Fruit fly (Drosophila melanogaster) whole organism, embryonic: ENCODE results near the gene CG5515.

Experiments
- Bdp1 ChIP-seq: fragments of 200-800 bp; sonication (Bioruptor generic); optimal IDR thresholded peaks from 3 replicates; lab custom pipeline; 2016; ENCODE audit warnings: missing biosample characterization, missing genetic modification characterization
- C15 ChIP-seq: fragments of 200-800 bp; sonication (Bioruptor generic); IDR thresholded peaks from 3 replicates; pipeline ENCODE4 v1.3.6; 2022; ENCODE audit warnings: missing biosample characterization, missing genetic modification characterization
- CG10267 ChIP-seq: fragments of 200-800 bp; sonication (Bioruptor generic); optimal IDR thresholded peaks from 2 replicates; lab custom pipeline; 2018; ENCODE audit warnings: missing biosample characterization, mild to moderate bottlenecking, missing genetic modification characterization, moderate library complexity
- CG10565 ChIP-seq: fragments of 200-800 bp; sonication (Bioruptor generic); optimal IDR thresholded peaks from 3 replicates; lab custom pipeline; 2016; ENCODE audit warnings: missing biosample characterization, mild to moderate bottlenecking, missing genetic modification characterization
- CG12659 ChIP-seq: fragments of 200-800 bp; sonication (Bioruptor generic); optimal IDR thresholded peaks from 3 replicates; lab custom pipeline; 2017; ENCODE audit warnings: mild to moderate bottlenecking, missing biosample characterization, missing genetic modification reagents, missing genetic modification characterization
- CG13624 ChIP-seq: fragments of 200-800 bp; sonication (Bioruptor generic); optimal IDR thresholded peaks from 2 replicates; lab custom pipeline; 2016; ENCODE audit warnings: missing biosample characterization, missing genetic modification characterization
- CG14014 ChIP-seq: fragments of 200-800 bp; sonication (Bioruptor generic); IDR thresholded peaks from 2 replicates; pipeline ENCODE4 v1.3.6; 2022; ENCODE audit warnings: missing biosample characterization, missing genetic modification characterization
- CG14860 ChIP-seq: fragments of 200-800 bp; sonication (Bioruptor generic); IDR thresholded peaks from 3 replicates; pipeline ENCODE4 v1.3.6; 2022; ENCODE audit warnings: missing biosample characterization, missing genetic modification characterization; ENCODE audit not compliant: partially characterized antibody
- CG15269 ChIP-seq: fragments of 200-800 bp; sonication (Bioruptor generic); optimal IDR thresholded peaks from 2 replicates; lab custom pipeline; 2018; ENCODE audit warnings: missing biosample characterization, mild to moderate bottlenecking, missing genetic modification characterization, moderate library complexity
- CG1792 ChIP-seq: fragments of 200-800 bp; sonication (Bioruptor generic); optimal IDR thresholded peaks from 2 replicates; lab custom pipeline; 2016; ENCODE audit warnings: missing biosample characterization, missing genetic modification characterization
- CG2712 ChIP-seq: fragments of 200-800 bp; optimal IDR thresholded peaks from 3 replicates; lab custom pipeline; 2019; ENCODE audit warnings: missing biosample characterization, mild to moderate bottlenecking, missing genetic modification characterization, moderate library complexity
- CG32772 ChIP-seq: fragments of 200-800 bp; sonication (Bioruptor generic); IDR thresholded peaks from 2 replicates; pipeline ENCODE4 v1.3.6; 2022; ENCODE audit warnings: missing biosample characterization, missing genetic modification characterization
- CG3726 ChIP-seq: fragments of 200-800 bp; sonication (Bioruptor generic); IDR thresholded peaks from 3 replicates; pipeline ENCODE4, ENCODE4 v1.3.6; 2022; ENCODE audit warnings: missing biosample characterization, missing genetic modification characterization
- CG4328 ChIP-seq: fragments of 200-800 bp; sonication (Bioruptor generic); optimal IDR thresholded peaks from 3 replicates; lab custom pipeline; 2017; ENCODE audit warnings: missing biosample characterization, missing genetic modification reagents, missing genetic modification characterization
- CG43689 ChIP-seq: fragments of 200-800 bp; sonication (Bioruptor generic); IDR thresholded peaks from 2 replicates; pipeline ENCODE4 v1.3.6; 2022; ENCODE audit warnings: missing biosample characterization, missing genetic modification characterization
- CG6254 ChIP-seq: fragments of 200-800 bp; sonication (Bioruptor generic); optimal IDR thresholded peaks from 3 replicates; lab custom pipeline; 2017; ENCODE audit warnings: mild to moderate bottlenecking, missing biosample characterization, missing genetic modification reagents, missing genetic modification characterization
- CG6854 ChIP-seq: fragments of 200-800 bp; sonication (Bioruptor generic); optimal IDR thresholded peaks from 3 replicates; lab custom pipeline; 2017; ENCODE audit warnings: missing biosample characterization, mild to moderate bottlenecking, missing genetic modification characterization
- CG7372 ChIP-seq: fragments of 200-800 bp; sonication (Bioruptor generic); IDR thresholded peaks from 2 replicates; pipeline ENCODE4 v1.3.6; 2022; ENCODE audit warnings: missing biosample characterization, missing genetic modification characterization
- CG7839 ChIP-seq: fragments of 200-800 bp; sonication (Bioruptor generic); optimal IDR thresholded peaks from 3 replicates; lab custom pipeline; 2018; ENCODE audit warnings: missing biosample characterization, mild to moderate bottlenecking, missing genetic modification characterization, moderate library complexity
- CG9932 ChIP-seq: fragments of 200-800 bp; sonication (Bioruptor generic); IDR thresholded peaks from 2 replicates; pipeline ENCODE4 v1.3.6; 2022; ENCODE audit warnings: missing biosample characterization, missing genetic modification characterization
- CTCF ChIP-seq: fragments of 200-800 bp; sonication (Bioruptor generic); optimal IDR thresholded peaks from 2 replicates; lab custom pipeline; 2017; ENCODE audit warnings: missing biosample characterization, mild to moderate bottlenecking, missing genetic modification characterization, moderate library complexity
- HmgD ChIP-seq: fragments of 200-800 bp; sonication (Bioruptor generic); optimal IDR thresholded peaks from 3 replicates; lab custom pipeline; 2016; ENCODE audit warnings: missing biosample characterization, missing genetic modification characterization
- Hr78 ChIP-seq, 2 experiments: fragments of 200-800 bp in 1 of 2; fragments of >200 bp in 1 of 2; sonication (Bioruptor generic) in 1 of 2; optimal IDR thresholded peaks; 2 replicates each; lab custom pipeline; 2017 to 2019; ENCODE audit warnings: missing biosample characterization in 2 of 2, missing genetic modification characterization in 2 of 2, mild to moderate bottlenecking in 1 of 2, moderate library complexity in 1 of 2
- MTF-1 ChIP-seq: fragments of 200-800 bp; sonication (Bioruptor generic); optimal IDR thresholded peaks from 2 replicates; lab custom pipeline; 2018; ENCODE audit warnings: missing biosample characterization, mild to moderate bottlenecking, missing genetic modification characterization, borderline replicate concordance
- NC2α ChIP-seq: fragments of 200-800 bp; sonication (Bioruptor generic); optimal IDR thresholded peaks from 2 replicates; lab custom pipeline; 2016; ENCODE audit warnings: missing biosample characterization, missing genetic modification characterization
- Nf-YB ChIP-seq: fragments of 200-800 bp; sonication (Bioruptor generic); optimal IDR thresholded peaks from 3 replicates; lab custom pipeline; 2019; ENCODE audit warnings: missing biosample characterization, mild to moderate bottlenecking, missing genetic modification characterization, moderate library complexity
- Nf-YC ChIP-seq: fragments of 200-800 bp; optimal IDR thresholded peaks from 3 replicates; lab custom pipeline; 2019; ENCODE audit warnings: missing biosample characterization, mild to moderate bottlenecking, missing genetic modification characterization, moderate library complexity
- Sox102F ChIP-seq: fragments of 200-800 bp; sonication (Bioruptor generic); optimal IDR thresholded peaks from 2 replicates; lab custom pipeline; 2018; ENCODE audit warnings: missing biosample characterization, mild to moderate bottlenecking, missing genetic modification characterization, moderate library complexity
- Taf1 ChIP-seq: fragments of 200-800 bp; sonication (Bioruptor generic); IDR thresholded peaks from 2 replicates; pipeline ENCODE4 v1.3.6; 2022; ENCODE audit warnings: missing biosample characterization, missing genetic modification characterization
- Xbp1 ChIP-seq: fragments of 200-800 bp; sonication (Bioruptor generic); optimal IDR thresholded peaks from 3 replicates; lab custom pipeline; 2016; ENCODE audit warnings: missing biosample characterization, mild to moderate bottlenecking, missing genetic modification characterization
- bbx ChIP-seq: fragments of 200-800 bp; sonication (Bioruptor generic); IDR thresholded peaks from 2 replicates; pipeline ENCODE4 v1.3.6; 2022; ENCODE audit warnings: missing biosample characterization, missing genetic modification characterization; ENCODE audit not compliant: partially characterized antibody
- cad ChIP-seq: fragments of >200 bp; optimal IDR thresholded peaks from 2 replicates; lab custom pipeline; 2017; ENCODE audit warnings: missing biosample characterization, missing genetic modification characterization
- chn ChIP-seq: fragments of 200-800 bp; sonication (Bioruptor generic); optimal IDR thresholded peaks from 2 replicates; lab custom pipeline; 2016; ENCODE audit warnings: missing biosample characterization, missing genetic modification characterization
- cwo ChIP-seq: fragments of 200-800 bp; sonication (Bioruptor generic); optimal IDR thresholded peaks from 3 replicates; lab custom pipeline; 2017; ENCODE audit warnings: missing biosample characterization, missing genetic modification characterization, mild to moderate bottlenecking, moderate library complexity, missing genetic modification reagents
- dpn ChIP-seq, 2 experiments: fragments of 200-800 bp; sonication (Bioruptor generic); optimal IDR thresholded peaks; 3 replicates each; lab custom pipeline; 2016; ENCODE audit warnings: missing biosample characterization in 2 of 2, missing genetic modification characterization in 2 of 2
- en ChIP-seq: fragments of 200-800 bp; sonication (Bioruptor generic); optimal IDR thresholded peaks from 2 replicates; lab custom pipeline; 2016; ENCODE audit warnings: missing biosample characterization, missing genetic modification characterization
- gsb-n ChIP-seq: fragments of 200-800 bp; sonication (Bioruptor generic); optimal IDR thresholded peaks from 3 replicates; lab custom pipeline; 2018; ENCODE audit warnings: missing biosample characterization, mild to moderate bottlenecking, missing genetic modification characterization
- jing ChIP-seq: fragments of 200-800 bp; sonication (Bioruptor generic); optimal IDR thresholded peaks from 2 replicates; lab custom pipeline; 2018; ENCODE audit warnings: missing biosample characterization, mild to moderate bottlenecking, missing genetic modification characterization
- maf-S ChIP-seq: fragments of 200-800 bp; sonication (Bioruptor generic); optimal IDR thresholded peaks from 2 replicates; lab custom pipeline; 2016; ENCODE audit warnings: missing biosample characterization, missing genetic modification characterization
- nerfin-2 ChIP-seq: fragments of 200-800 bp; sonication (Bioruptor generic); IDR thresholded peaks from 2 replicates; pipeline ENCODE4 v1.3.6; 2022; ENCODE audit warnings: missing biosample characterization, missing genetic modification characterization; ENCODE audit not compliant: partially characterized antibody
- ro ChIP-seq: fragments of 200-800 bp; sonication (Bioruptor generic); IDR thresholded peaks from 2 replicates; pipeline ENCODE4 v1.3.6; 2022; ENCODE audit warnings: missing biosample characterization, missing genetic modification characterization
- sisA ChIP-seq: fragments of 200-800 bp; sonication (Bioruptor generic); IDR thresholded peaks from 2 replicates; pipeline ENCODE4 v1.3.6; 2022; ENCODE audit warnings: missing biosample characterization, missing genetic modification characterization
- slbo ChIP-seq: fragments of 200-800 bp; sonication (Bioruptor generic); IDR thresholded peaks from 2 replicates; pipeline ENCODE4 v1.3.6; 2022; ENCODE audit warnings: missing biosample characterization, missing genetic modification characterization
- slp2 ChIP-seq: fragments of 200-800 bp; sonication (Bioruptor generic); optimal IDR thresholded peaks from 2 replicates; lab custom pipeline; 2016; ENCODE audit warnings: missing biosample characterization, missing genetic modification characterization
- sqz ChIP-seq: fragments of 200-800 bp; sonication (Bioruptor generic); optimal IDR thresholded peaks from 3 replicates; lab custom pipeline; 2018; ENCODE audit warnings: missing biosample characterization, mild to moderate bottlenecking, missing genetic modification characterization
- tgo ChIP-seq: fragments of 200-800 bp; sonication (Bioruptor generic); IDR thresholded peaks from 3 replicates; pipeline ENCODE4 v1.3.6; 2022; ENCODE audit warnings: missing biosample characterization, missing genetic modification characterization
- tna ChIP-seq: fragments of 200-800 bp; sonication (Bioruptor generic); IDR thresholded peaks from 2 replicates; pipeline ENCODE4 v1.3.6; 2022; ENCODE audit warnings: missing biosample characterization, missing genetic modification characterization; ENCODE audit not compliant: partially characterized antibody
- trh ChIP-seq: fragments of 200-800 bp; sonication (Bioruptor generic); optimal IDR thresholded peaks from 2 replicates; lab custom pipeline; 2016; ENCODE audit warnings: missing biosample characterization, missing genetic modification characterization
- unc-4 ChIP-seq: fragments of 200-800 bp; sonication (Bioruptor generic); IDR thresholded peaks from 2 replicates; pipeline ENCODE4 v1.3.6; 2022; ENCODE audit warnings: missing biosample characterization, missing genetic modification characterization; ENCODE audit not compliant: partially characterized antibody
- vnd ChIP-seq: fragments of 200-800 bp; sonication (Bioruptor generic); IDR thresholded peaks from 3 replicates; pipeline ENCODE4 v1.3.6; 2022; ENCODE audit warnings: missing biosample characterization, missing genetic modification characterization; ENCODE audit not compliant: partially characterized antibody

The CG5515 gene

DNA sequence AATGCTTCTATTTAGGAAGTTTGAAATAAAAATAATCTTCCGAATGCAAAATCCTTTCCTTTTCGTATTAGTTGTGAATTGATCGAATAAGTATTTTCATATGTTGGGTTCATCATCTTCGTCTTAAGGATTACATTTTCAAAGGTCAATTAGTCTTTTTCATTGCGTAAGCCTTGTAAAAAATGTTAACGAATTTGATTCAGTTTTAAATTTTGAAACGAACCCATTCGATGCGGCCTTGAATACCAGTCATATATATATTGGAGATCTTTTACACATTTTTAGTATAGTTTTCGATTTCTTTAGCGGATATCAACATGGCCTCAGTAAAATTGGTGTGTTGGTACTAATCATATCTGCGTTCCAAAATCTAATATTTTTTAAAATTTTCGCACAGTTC, 40.0 kb upstream of the CG5515 start, which contains the start of gene Acp95EF (continued):
- no peak for TF ChIP-seq slbo (GFP tag; lab: Robert Waterston, UW)

dm6 chr3R:24226744-24227143, 38.0 kb upstream of the CG5515 start, which contains the start of the genes Spps and CG13609:
Gene Spps, minus strand, starts transcription at chr3R:24226934.
Gene CG13609, plus strand, starts transcription at chr3R:24227023.
- no peak for TF ChIP-seq maf-S (GFP tag; lab: Kevin White, UChicago)
- peak; percentile 93 for TF ChIP-seq tna (GFP tag; lab: Robert Waterston, UW)
- no peak for TF ChIP-seq sisA (GFP tag; lab: Robert Waterston, UW)
- TF ChIP-seq CG32772 (GFP tag; lab: Robert Waterston, UW): no peak
- peak; percentile 92 for TF ChIP-seq CG14860 (GFP tag; lab: Robert Waterston, UW)
- no peak for TF ChIP-seq MTF-1 (GFP tag; lab: Kevin White, UChicago)
- TF ChIP-seq sqz (GFP tag; lab: Kevin White, UChicago): no peak
- no peak for TF ChIP-seq NC2α
- no peak for TF ChIP-seq chn (GFP tag; lab: Kevin White, UChicago)
- no peak for TF ChIP-seq CG43689
- no peak for TF ChIP-seq Xbp1
- no peak for TF ChIP-seq C15 (GFP tag; lab: Robert Waterston, UW)
- no peak for TF ChIP-seq ro
- no peak for TF ChIP-seq CG6854 (GFP tag; lab: Kevin White, UChicago)
- TF ChIP-seq CTCF: no peak
- no peak for TF ChIP-seq CG7372 (GFP tag; lab: Robert Waterston, UW)
- TF ChIP-seq cwo: no peak
- peak; percentile 40 for TF ChIP-seq CG10267
- no peak for TF ChIP-seq Sox102F (GFP tag; lab: Kevin White, UChicago)
- no peak for TF ChIP-seq slp2 (GFP tag; lab: Kevin White, UChicago)
- peak; percentile 94 for TF ChIP-seq nerfin-2
- TF ChIP-seq CG3726 (GFP tag; lab: Robert Waterston, UW): no peak
- TF ChIP-seq CG13624 (GFP tag; lab: Kevin White, UChicago): peak; percentile 65
- peak; percentile 18 for TF ChIP-seq HmgD (GFP tag; lab: Kevin White, UChicago)
- no peak for TF ChIP-seq en (GFP tag; lab: Kevin White, UChicago)
- no peak for TF ChIP-seq CG4328 (GFP tag; lab: Kevin White, UChicago)
- peak; percentile 98 for TF ChIP-seq bbx (GFP tag; lab: Robert Waterston, UW)
- TF ChIP-seq Taf1 (GFP tag; lab: Robert Waterston, UW): no peak
- peak; percentile 83 for TF ChIP-seq unc-4 (GFP tag; lab: Robert Waterston, UW)
- TF ChIP-seq Hr78 (GFP tag; optimal IDR thresholded peaks at IDR 0.05; lab: Kevin White, UChicago): no peak
- no peak for TF ChIP-seq trh (GFP tag; lab: Kevin White, UChicago)
- TF ChIP-seq gsb-n: no peak
- TF ChIP-seq CG6254: no peak
- TF ChIP-seq vnd (GFP tag; lab: Robert Waterston, UW): peak; percentile 86
- TF ChIP-seq tgo (GFP tag; lab: Robert Waterston, UW): no peak
- TF ChIP-seq CG2712 (tag; lab: Kevin White, UChicago): peak; percentile 38
- peak in 1 of 2 experiments; percentile 38 for TF ChIP-seq dpn (GFP tag; optimal IDR thresholded peaks at IDR 0.05; lab: Kevin White, UChicago)
- TF ChIP-seq CG10565: no peak
- no peak for TF ChIP-seq Bdp1 (GFP tag; lab: Kevin White, UChicago)
- no peak for TF ChIP-seq CG7839 (tag; lab: Kevin White, UChicago)
- TF ChIP-seq Nf-YC (tag; lab: Kevin White, UChicago): no peak
- TF ChIP-seq CG9932 (GFP tag; lab: Robert Waterston, UW): peak; percentile 53; the same call in 1 of the 2 replicates
- TF ChIP-seq jing (GFP tag; lab: Kevin White, UChicago): no peak
- TF ChIP-seq CG1792: no peak
- TF ChIP-seq cad (GFP tag; lab: Kevin White, UChicago): no peak
- no peak for TF ChIP-seq Nf-YB (GFP tag; lab: Kevin White, UChicago)
- no peak for TF ChIP-seq CG15269
- peak; percentile 77 for TF ChIP-seq CG12659 (GFP tag; lab: Kevin White, UChicago)
- TF ChIP-seq CG14014 (GFP tag; lab: Robert Waterston, UW): no peak
